Worm (Caenorhabditis elegans) whole organism, L1 larva: ENCODE measurements around the gene hrg-10.

Experiments used
- fkh-10 ChIP-seq: sonication (generic microtip); optimal IDR thresholded peaks from 2 replicates; lab custom pipeline; 2017; ENCODE audit warnings: missing biosample characterization, missing genetic modification reagents, missing genetic modification characterization
- unc-62 ChIP-seq: fragments of 150-350 bp; optimal IDR thresholded peaks from 2 replicates; lab custom pipeline; 2014; ENCODE audit warnings: missing biosample characterization, missing genetic modification reagents, missing genetic modification characterization

- TF ChIP-seq fkh-10 (GFP tag; lab: Kevin White, UChicago) (no peak), unc-62 (GFP tag; lab: Kevin White, UChicago) (no peak)
These were observed 33.3 kb upstream of the hrg-10 start, which contains the start of the genes reps-1 and Y39B6A.37 for ce11 chrV:18990238-18990901.
